Fruit fly (Drosophila melanogaster): ENCODE measurements around the gene Osi10b.
A peak's percentile ranks its signal among the peaks of the same experiment; 100 is the strongest.

Gene Osi10b

dm6 chr3R:6265890-6266289 lies at the start of gene Osi10b:
Osi10b (plus strand) TSS chr3R:6266190.
- TF ChIP-seq foxo (GFP tag; optimal IDR thresholded peaks at IDR 0.05) = no peak
- TF ChIP-seq Sp1 (GFP tag; optimal IDR thresholded peaks at IDR 0.05) = no peak
- TF ChIP-seq pan (optimal IDR thresholded peaks at IDR 0.05) = no peak
- TF ChIP-seq Abd-B (GFP tag; optimal IDR thresholded peaks at IDR 0.05) = no peak
- TF ChIP-seq usp (GFP tag; optimal IDR thresholded peaks at IDR 0.05) = no peak
- no peak for TF ChIP-seq psq (GFP tag; optimal IDR thresholded peaks at IDR 0.05)
- TF ChIP-seq CrebA (GFP tag; optimal IDR thresholded peaks at IDR 0.05; ENCODE audit: borderline replicate concordance) = no peak
- TF ChIP-seq lola (GFP tag; optimal IDR thresholded peaks at IDR 0.05) = no peak

DNA sequence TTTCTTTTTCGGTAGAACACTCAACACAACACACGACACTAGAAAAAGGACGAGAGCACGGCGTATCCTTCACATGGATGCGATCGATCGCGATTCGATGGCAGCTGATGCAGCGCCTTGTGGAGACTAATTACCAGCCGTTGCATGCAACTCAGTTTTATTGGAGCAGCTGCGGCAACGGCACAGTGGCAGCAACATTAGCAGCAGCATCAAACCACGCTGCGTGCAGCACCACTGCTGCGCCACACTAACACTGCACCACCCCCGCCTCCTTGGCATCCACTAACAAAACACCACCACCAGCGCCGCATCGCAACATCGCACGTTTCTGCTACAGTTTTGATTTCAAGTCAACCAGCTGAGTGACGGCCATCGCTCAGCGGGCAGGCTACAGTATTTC lies 44.3 kb upstream of the Osi10b start, which contains the start of gene Osi4:
Gene Osi4, minus strand, starts transcription at position 101 of the 400 bp plus-strand sequence.
- TF ChIP-seq fru (GFP tag; optimal IDR thresholded peaks at IDR 0.05) (no peak), N (GFP tag; optimal IDR thresholded peaks at IDR 0.05) (no peak)

DNA sequence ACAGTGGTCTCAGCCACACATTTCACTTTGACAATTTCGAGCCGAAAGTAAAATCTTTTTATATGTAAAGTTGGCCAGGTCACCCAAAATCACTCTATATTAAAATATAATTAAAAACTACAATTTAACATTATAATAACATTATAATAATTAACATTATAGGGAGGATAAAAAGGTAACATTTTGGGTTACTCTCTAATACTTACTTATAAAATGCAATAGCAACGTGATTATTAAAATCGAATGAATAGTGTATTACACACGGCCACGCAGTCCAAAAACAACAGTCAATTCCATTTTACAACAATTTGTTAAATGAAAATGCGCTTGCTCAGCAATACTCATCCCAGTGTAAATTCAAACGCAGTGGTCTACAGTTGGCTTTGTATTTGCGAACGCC lies 43.9 kb upstream of the Osi10b start:
- TF ChIP-seq rgr (GFP tag; optimal IDR thresholded peaks at IDR 0.05) = no peak
- no peak for TF ChIP-seq dsf (GFP tag; optimal IDR thresholded peaks at IDR 0.05; ENCODE audit: borderline replicate concordance)

dm6 chr3R:6226156-6226555 lies 39.8 kb upstream of the Osi10b start:
- TF ChIP-seq rgr (GFP tag; optimal IDR thresholded peaks at IDR 0.05) = no peak
- TF ChIP-seq usp (GFP tag; optimal IDR thresholded peaks at IDR 0.05) = no peak
- TF ChIP-seq woc (GFP tag; optimal IDR thresholded peaks at IDR 0.05) = no peak
- TF ChIP-seq Sp1 (GFP tag; optimal IDR thresholded peaks at IDR 0.05) = no peak
- no peak for TF ChIP-seq Jra (GFP tag; optimal IDR thresholded peaks at IDR 0.05)

DNA sequence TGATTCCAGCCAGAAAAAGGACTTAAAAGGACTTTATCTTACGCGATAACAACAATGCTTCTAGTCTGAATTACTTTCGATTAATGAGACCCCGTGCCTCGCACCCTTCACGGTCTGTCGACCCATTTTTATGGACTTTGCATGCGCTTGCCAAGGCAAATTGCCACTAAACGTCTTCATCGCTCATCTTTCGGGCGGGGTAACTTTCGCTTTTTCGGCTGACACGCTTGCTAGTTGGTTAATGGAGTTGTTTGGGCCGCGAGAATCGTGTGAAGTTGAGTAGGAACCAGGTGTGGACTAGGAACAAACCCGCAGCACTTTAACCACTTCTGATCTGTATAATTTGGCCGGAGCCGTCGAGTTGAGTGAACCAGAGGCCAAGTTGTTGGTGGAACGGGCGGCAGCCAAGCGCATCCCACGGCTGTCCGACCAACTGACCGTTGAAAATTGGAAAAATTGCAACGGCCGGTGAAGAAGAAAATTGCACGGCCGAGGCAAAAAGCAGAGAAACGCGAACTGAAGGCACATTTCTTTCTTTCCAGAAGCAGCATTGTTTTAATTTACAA lies 38.9 kb upstream of the Osi10b start, which contains the start of gene Osi5:
Gene Osi5, plus strand, starts transcription at position 516 of the 566 bp plus-strand sequence.
- TF ChIP-seq N (GFP tag; optimal IDR thresholded peaks at IDR 0.05) = no peak

dm6 chr3R:6229055-6229841 lies 36.7 kb upstream of the Osi10b start:
- TF ChIP-seq h (GFP tag; optimal IDR thresholded peaks at IDR 0.05) = no peak
- no peak for TF ChIP-seq Rel (GFP tag; optimal IDR thresholded peaks at IDR 0.05)
- TF ChIP-seq Rel (tag; optimal IDR thresholded peaks at IDR 0.05) = peak; percentile 57

dm6 chr3R:6230298-6230697 lies 35.7 kb upstream of the Osi10b start:
- TF ChIP-seq Jra (GFP tag; optimal IDR thresholded peaks at IDR 0.05) (no peak), Myc (optimal IDR thresholded peaks at IDR 0.05) (no peak), CrebA (GFP tag; optimal IDR thresholded peaks at IDR 0.05; ENCODE audit: borderline replicate concordance) (no peak), woc (GFP tag; optimal IDR thresholded peaks at IDR 0.05) (no peak), rgr (GFP tag; optimal IDR thresholded peaks at IDR 0.05) (no peak)

DNA sequence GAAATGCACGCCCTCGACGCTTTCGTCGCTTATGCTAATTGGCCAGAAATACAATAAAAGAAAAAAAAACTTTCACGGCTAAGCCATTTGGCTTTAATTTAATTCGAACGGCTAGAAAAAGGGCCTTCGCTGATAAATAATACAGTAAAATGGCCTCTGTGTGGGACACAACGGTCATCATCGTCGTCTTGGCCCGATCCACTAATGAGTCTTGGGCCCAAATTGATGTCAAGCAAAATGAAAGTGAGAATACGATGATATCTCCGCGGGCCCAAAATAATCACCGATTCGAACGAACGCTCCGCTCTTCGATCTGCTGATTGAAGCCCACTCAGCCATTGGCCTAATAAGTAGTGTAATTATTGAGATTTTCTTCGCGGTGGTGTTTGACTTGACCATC lies 34.6 kb upstream of the Osi10b start:
- TF ChIP-seq pan (optimal IDR thresholded peaks at IDR 0.05) (no peak), HLH106 (tag; optimal IDR thresholded peaks at IDR 0.05) (no peak), Hr83 (GFP tag; optimal IDR thresholded peaks at IDR 0.05; ENCODE audit: poor library complexity, severe bottlenecking) (no peak), dl (GFP tag; optimal IDR thresholded peaks at IDR 0.05; ENCODE audit: insufficient read depth in 1 of 2, partially characterized antibody in 2 of 2) (no peak), sage (GFP tag; optimal IDR thresholded peaks at IDR 0.05) (no peak), psq (GFP tag; optimal IDR thresholded peaks at IDR 0.05) (no peak), OdsH (GFP tag; optimal IDR thresholded peaks at IDR 0.05) (no peak), rgr (GFP tag; optimal IDR thresholded peaks at IDR 0.05) (no peak), sv (GFP tag; optimal IDR thresholded peaks at IDR 0.05) (no peak), Vsx2 (GFP tag; optimal IDR thresholded peaks at IDR 0.05; ENCODE audit: partially characterized antibody) (no peak), dsf (GFP tag; optimal IDR thresholded peaks at IDR 0.05; ENCODE audit: borderline replicate concordance) (no peak), CG32264 (GFP tag; optimal IDR thresholded peaks at IDR 0.05) (no peak), ey (GFP tag; optimal IDR thresholded peaks at IDR 0.05) (no peak), Dif (GFP tag; optimal IDR thresholded peaks at IDR 0.05; ENCODE audit: partially characterized antibody) (no peak), usp (GFP tag; optimal IDR thresholded peaks at IDR 0.05) (no peak), Abd-B (GFP tag; optimal IDR thresholded peaks at IDR 0.05) (no peak), Dfd (GFP tag; optimal IDR thresholded peaks at IDR 0.05) (no peak), Rel (GFP tag; optimal IDR thresholded peaks at IDR 0.05) (no peak), Rel (tag; optimal IDR thresholded peaks at IDR 0.05) (no peak), br (GFP tag; optimal IDR thresholded peaks at IDR 0.05) (no peak)
